Worm (Caenorhabditis elegans) whole organism, L1 larva: Measurements from ENCODE around the gene gcy-21.
A peak's percentile ranks its signal among the peaks of the same experiment; 100 is the strongest.

Source experiments
- C04F5.9 ChIP-seq: sonication (generic microtip); optimal IDR thresholded peaks from 2 replicates; lab custom pipeline; 2016; ENCODE audit warnings: missing genetic modification characterization, missing compliant biosample characterization
- C34B4.2 ChIP-seq: sonication (generic microtip); optimal IDR thresholded peaks from 2 replicates; lab custom pipeline; 2017; ENCODE audit warnings: mild to moderate bottlenecking, missing genetic modification characterization, missing compliant biosample characterization
- Y116A8C.19 ChIP-seq: sonication (generic microtip); optimal IDR thresholded peaks from 2 replicates; lab custom pipeline; 2016; ENCODE audit warnings: missing compliant biosample characterization, missing genetic modification characterization, borderline replicate concordance
- aha-1 ChIP-seq: fragments of 150-350 bp; optimal IDR thresholded peaks from 2 replicates; lab custom pipeline; 2014; ENCODE audit warnings: missing biosample characterization, missing genetic modification characterization
- aly-2 ChIP-seq: fragments of 150-350 bp; optimal IDR thresholded peaks from 2 replicates; lab custom pipeline; 2014; ENCODE audit warnings: missing biosample characterization, missing genetic modification characterization
- ama-1 ChIP-seq: fragments of 150-350 bp; optimal IDR thresholded peaks from 2 replicates; lab custom pipeline; 2014
- blmp-1 ChIP-seq: fragments of 150-350 bp; optimal IDR thresholded peaks from 2 replicates; lab custom pipeline; 2014; ENCODE audit warnings: missing biosample characterization, missing genetic modification characterization
- ceh-63 ChIP-seq: fragments of 200-800 bp; sonication (Bioruptor generic); optimal IDR thresholded peaks from 2 replicates; lab custom pipeline; 2018; ENCODE audit warnings: mild to moderate bottlenecking, missing genetic modification characterization, missing compliant biosample characterization
- ceh-8 ChIP-seq: fragments of 200-800 bp; sonication (Bioruptor generic); optimal IDR thresholded peaks from 2 replicates; lab custom pipeline; 2018; ENCODE audit warnings: mild to moderate bottlenecking, missing genetic modification characterization, moderate library complexity, missing compliant biosample characterization
- ceh-88 ChIP-seq: fragments of 200-800 bp; sonication (Bioruptor generic); IDR thresholded peaks from 2 replicates; pipeline ENCODE4 v1.3.6; 2022; ENCODE audit warnings: missing genetic modification characterization, missing compliant biosample characterization
- ces-1 ChIP-seq: fragments of 150-350 bp; optimal IDR thresholded peaks from 2 replicates; lab custom pipeline; 2014; ENCODE audit warnings: missing biosample characterization, missing genetic modification reagents, missing genetic modification characterization
- dsc-1 ChIP-seq: sonication (generic microtip); optimal IDR thresholded peaks from 2 replicates; lab custom pipeline; 2016; ENCODE audit warnings: mild to moderate bottlenecking, missing genetic modification characterization, missing compliant biosample characterization
- efl-3 ChIP-seq: fragments of 200-800 bp; sonication (Bioruptor generic); optimal IDR thresholded peaks from 2 replicates; lab custom pipeline; 2018; ENCODE audit warnings: mild to moderate bottlenecking, missing genetic modification characterization, missing compliant biosample characterization
- egl-13 ChIP-seq: sonication (generic microtip); optimal IDR thresholded peaks from 2 replicates; lab custom pipeline; 2016; ENCODE audit warnings: missing genotype, missing genetic modification reagents, missing genetic modification characterization, missing compliant biosample characterization
- egl-27 ChIP-seq, 2 experiments: fragments of 150-350 bp in 1 of 2; sonication (generic microtip); optimal IDR thresholded peaks; 3 replicates each; lab custom pipeline; 2017 to 2018; ENCODE audit warnings: missing biosample characterization in 2 of 2, missing genetic modification characterization in 2 of 2, missing genetic modification reagents in 2 of 2
- fkh-10 ChIP-seq: sonication (generic microtip); optimal IDR thresholded peaks from 2 replicates; lab custom pipeline; 2017; ENCODE audit warnings: missing biosample characterization, missing genetic modification reagents, missing genetic modification characterization
- fos-1 ChIP-seq: fragments of 150-350 bp; optimal IDR thresholded peaks from 2 replicates; lab custom pipeline; 2014; ENCODE audit warnings: missing biosample characterization, missing genetic modification characterization
- hlh-17 ChIP-seq: fragments of 200-800 bp; sonication (Bioruptor generic); optimal IDR thresholded peaks from 2 replicates; lab custom pipeline; 2018; ENCODE audit warnings: missing genetic modification characterization, mild to moderate bottlenecking, missing compliant biosample characterization, moderate library complexity, borderline replicate concordance
- hlh-4 ChIP-seq: sonication (generic microtip); optimal IDR thresholded peaks from 2 replicates; lab custom pipeline; 2016; ENCODE audit warnings: mild to moderate bottlenecking, missing genetic modification characterization, missing compliant biosample characterization
- hpl-2 ChIP-seq: fragments of 150-350 bp; optimal IDR thresholded peaks from 2 replicates; lab custom pipeline; 2014; ENCODE audit warnings: missing biosample characterization, missing genetic modification reagents, missing genetic modification characterization
- jun-1 ChIP-seq: fragments of 150-350 bp; optimal IDR thresholded peaks from 2 replicates; lab custom pipeline; 2014; ENCODE audit warnings: missing biosample characterization, missing genetic modification reagents, missing genetic modification characterization
- lin-39 ChIP-seq: fragments of 150-350 bp; optimal IDR thresholded peaks from 2 replicates; lab custom pipeline; 2014; ENCODE audit warnings: missing biosample characterization, missing genetic modification reagents, missing genetic modification characterization
- lir-3 ChIP-seq: sonication (generic microtip); optimal IDR thresholded peaks from 2 replicates; lab custom pipeline; 2016; ENCODE audit warnings: mild to moderate bottlenecking, missing genetic modification characterization, moderate library complexity, missing compliant biosample characterization; ENCODE audit not compliant: poor library complexity
- mdl-1 ChIP-seq, 2 experiments: fragments of 150-350 bp; optimal IDR thresholded peaks; 2 replicates each; lab custom pipeline; 2014 to 2017; ENCODE audit warnings: missing biosample characterization in 2 of 2, missing genetic modification characterization in 2 of 2, inconsistent platforms in 1 of 2
- mef-2 ChIP-seq: fragments of 150-350 bp; optimal IDR thresholded peaks from 2 replicates; lab custom pipeline; 2014; ENCODE audit warnings: missing biosample characterization, missing genetic modification characterization
- mep-1 ChIP-seq: fragments of 150-350 bp; optimal IDR thresholded peaks from 2 replicates; lab custom pipeline; 2014; ENCODE audit warnings: missing biosample characterization, missing genetic modification characterization
- nhr-11 ChIP-seq: fragments of 150-350 bp; optimal IDR thresholded peaks from 2 replicates; lab custom pipeline; 2014; ENCODE audit warnings: missing biosample characterization, missing genetic modification characterization
- nhr-12 ChIP-seq: sonication (generic microtip); optimal IDR thresholded peaks from 2 replicates; lab custom pipeline; 2017; ENCODE audit warnings: missing biosample characterization, missing genetic modification characterization
- nhr-20 ChIP-seq: sonication (generic microtip); optimal IDR thresholded peaks from 2 replicates; lab custom pipeline; 2016; ENCODE audit warnings: mild to moderate bottlenecking, missing genetic modification characterization, missing compliant biosample characterization
- nhr-237 ChIP-seq: fragments of 150-350 bp; optimal IDR thresholded peaks from 2 replicates; lab custom pipeline; 2014; ENCODE audit warnings: missing biosample characterization, missing genetic modification characterization
- nhr-28 ChIP-seq: fragments of 150-350 bp; optimal IDR thresholded peaks from 2 replicates; lab custom pipeline; 2014; ENCODE audit warnings: missing biosample characterization, missing genetic modification characterization
- nhr-71 ChIP-seq: sonication (generic microtip); optimal IDR thresholded peaks from 2 replicates; lab custom pipeline; 2016; ENCODE audit warnings: mild to moderate bottlenecking, missing genetic modification characterization, moderate library complexity, missing compliant biosample characterization
- nhr-76 ChIP-seq: sonication (generic microtip); optimal IDR thresholded peaks from 2 replicates; lab custom pipeline; 2017; ENCODE audit warnings: missing biosample characterization, missing genetic modification characterization
- nhr-77 ChIP-seq: fragments of 150-350 bp; optimal IDR thresholded peaks from 2 replicates; lab custom pipeline; 2014; ENCODE audit warnings: missing biosample characterization, missing genetic modification characterization
- nhr-90 ChIP-seq: sonication (generic microtip); optimal IDR thresholded peaks from 2 replicates; lab custom pipeline; 2016; ENCODE audit warnings: mild to moderate bottlenecking, missing genetic modification characterization, missing compliant biosample characterization; ENCODE audit not compliant: poor library complexity
- pqm-1 ChIP-seq: sonication (generic microtip); optimal IDR thresholded peaks from 3 replicates; lab custom pipeline; 2017; ENCODE audit warnings: missing biosample characterization, missing genetic modification characterization
- rnt-1 ChIP-seq: sonication (generic microtip); optimal IDR thresholded peaks from 2 replicates; lab custom pipeline; 2016; ENCODE audit warnings: mild to moderate bottlenecking, missing genetic modification characterization, moderate library complexity, missing compliant biosample characterization
- skn-1 ChIP-seq: fragments of 150-350 bp; optimal IDR thresholded peaks from 2 replicates; lab custom pipeline; 2014; ENCODE audit warnings: missing biosample characterization, missing genetic modification characterization
- snu-23 ChIP-seq: sonication (generic microtip); optimal IDR thresholded peaks from 2 replicates; lab custom pipeline; 2016; ENCODE audit warnings: missing genetic modification characterization, missing compliant biosample characterization
- sox-4 ChIP-seq: sonication (generic microtip); optimal IDR thresholded peaks from 2 replicates; lab custom pipeline; 2016; ENCODE audit warnings: missing genetic modification characterization, missing compliant biosample characterization
- sup-37 ChIP-seq: fragments of 200-800 bp; sonication (Bioruptor generic); optimal IDR thresholded peaks from 2 replicates; lab custom pipeline; 2018; ENCODE audit warnings: mild to moderate bottlenecking, missing genetic modification characterization, missing compliant biosample characterization
- swsn-7 ChIP-seq: sonication (generic microtip); optimal IDR thresholded peaks from 2 replicates; lab custom pipeline; 2016; ENCODE audit warnings: missing genetic modification characterization, missing compliant biosample characterization
- tlp-1 ChIP-seq: fragments of 150-350 bp; optimal IDR thresholded peaks from 2 replicates; lab custom pipeline; 2014; ENCODE audit warnings: missing biosample characterization, missing genetic modification characterization
- unc-130 ChIP-seq: fragments of 150-350 bp; optimal IDR thresholded peaks from 2 replicates; lab custom pipeline; 2017; ENCODE audit warnings: missing biosample characterization, missing genetic modification characterization, inconsistent platforms
- unc-62 ChIP-seq: fragments of 150-350 bp; optimal IDR thresholded peaks from 2 replicates; lab custom pipeline; 2014; ENCODE audit warnings: missing biosample characterization, missing genetic modification reagents, missing genetic modification characterization
- unc-86 ChIP-seq: sonication (generic microtip); optimal IDR thresholded peaks from 2 replicates; lab custom pipeline; 2016; ENCODE audit warnings: missing genetic modification characterization, missing compliant biosample characterization
- vab-15 ChIP-seq: sonication (generic microtip); optimal IDR thresholded peaks from 2 replicates; lab custom pipeline; 2017; ENCODE audit warnings: missing genotype, mild to moderate bottlenecking, missing genetic modification characterization, missing compliant biosample characterization
- xbp-1 ChIP-seq: sonication (generic microtip); optimal IDR thresholded peaks from 2 replicates; lab custom pipeline; 2016; ENCODE audit warnings: missing genetic modification characterization, missing compliant biosample characterization
- zag-1 ChIP-seq: fragments of 150-350 bp; optimal IDR thresholded peaks from 2 replicates; lab custom pipeline; 2014; ENCODE audit warnings: missing biosample characterization, missing genetic modification characterization

gcy-21 gene

ce11 chrII:2684208-2684607 lies 24.7 kb downstream of the gcy-21 start, which contains the start of gene ceh-87:
Gene ceh-87 (minus strand): TSS chrII:2684308.
- TF ChIP-seq hpl-2 = no peak
- TF ChIP-seq vab-15 (tag; lab: Kevin White, UChicago) = no peak
- no peak for TF ChIP-seq swsn-7
- no peak for TF ChIP-seq mef-2
- TF ChIP-seq skn-1 = no peak
- TF ChIP-seq egl-13 (tag; lab: Kevin White, UChicago) = no peak
- TF ChIP-seq C04F5.9 (tag; lab: Kevin White, UChicago) = no peak
- TF ChIP-seq ceh-63 (GFP tag; lab: Kevin White, UChicago) = no peak
- TF ChIP-seq blmp-1 (tag; lab: Kevin White, UChicago) = no peak
- TF ChIP-seq hlh-4 (tag; lab: Kevin White, UChicago) = no peak
- no peak for TF ChIP-seq nhr-237 (tag; lab: Kevin White, UChicago)
- no peak for TF ChIP-seq aly-2
- TF ChIP-seq nhr-11 (tag; lab: Kevin White, UChicago) = no peak
- no peak for TF ChIP-seq pqm-1 (tag; lab: Kevin White, UChicago)
- no peak for TF ChIP-seq ces-1

- TF ChIP-seq jun-1 (no peak), fkh-10 (no peak), ama-1 (lab: Kevin White, UChicago) (no peak), lir-3 (tag; lab: Kevin White, UChicago) (no peak), aly-2 (no peak), mep-1 (no peak), tlp-1 (no peak), nhr-77 (tag; lab: Kevin White, UChicago) (no peak), ceh-63 (GFP tag; lab: Kevin White, UChicago) (no peak), snu-23 (GFP tag; lab: Kevin White, UChicago) (no peak), nhr-12 (tag; lab: Kevin White, UChicago) (no peak), unc-86 (no peak), sox-4 (no peak)
These were observed 25.3 kb downstream of the gcy-21 start for ce11 chrII:2684783-2685182.

ce11 chrII:2686985-2687675 lies 27.7 kb downstream of the gcy-21 start, which contains the start of the genes sup-9 and nspf-1:
Gene sup-9 (minus strand): TSS chrII:2687027.
Gene nspf-1 (plus strand): TSS chrII:2687625.
- no peak for TF ChIP-seq sup-37 (GFP tag; lab: Kevin White, UChicago)
- TF ChIP-seq nhr-20 (tag; lab: Kevin White, UChicago) = no peak
- no peak for TF ChIP-seq efl-3
- no peak for TF ChIP-seq egl-27 (tag; optimal IDR thresholded peaks at IDR 0.05; lab: Kevin White, UChicago)
- peak; percentile 63 for TF ChIP-seq nhr-71
- TF ChIP-seq nhr-12 (tag; lab: Kevin White, UChicago) = no peak
- TF ChIP-seq ces-1 = no peak
- TF ChIP-seq Y116A8C.19 (tag; lab: Kevin White, UChicago) = no peak
- TF ChIP-seq lin-39 (tag; lab: Kevin White, UChicago) = no peak
- no peak for TF ChIP-seq mdl-1 (tag; optimal IDR thresholded peaks at IDR 0.05; lab: Kevin White, UChicago)
- no peak for TF ChIP-seq blmp-1 (tag; lab: Kevin White, UChicago)
- peak; percentile 95 for TF ChIP-seq dsc-1
- no peak for TF ChIP-seq ceh-8 (GFP tag; lab: Kevin White, UChicago)
- TF ChIP-seq mef-2 = no peak
- no peak for TF ChIP-seq zag-1
- TF ChIP-seq fos-1 (tag; lab: Kevin White, UChicago) = no peak
- no peak for TF ChIP-seq nhr-28
- no peak for TF ChIP-seq pqm-1 (tag; lab: Kevin White, UChicago)
- TF ChIP-seq unc-130 (tag; lab: Kevin White, UChicago) = no peak
- no peak for TF ChIP-seq aha-1 (tag; lab: Kevin White, UChicago)
- TF ChIP-seq ceh-88 (GFP tag; lab: Robert Waterston, UW) = no peak
- TF ChIP-seq nhr-90 (tag; lab: Kevin White, UChicago) = no peak
- no peak for TF ChIP-seq mep-1
- no peak for TF ChIP-seq hlh-17
- peak; percentile 45 for TF ChIP-seq snu-23 (GFP tag; lab: Kevin White, UChicago)
- TF ChIP-seq rnt-1 (tag; lab: Kevin White, UChicago) = peak; percentile 73
- TF ChIP-seq nhr-76 (tag; lab: Kevin White, UChicago) = no peak
- TF ChIP-seq xbp-1 (tag; lab: Kevin White, UChicago) = no peak
- no peak for TF ChIP-seq unc-62
- TF ChIP-seq skn-1 = no peak
- TF ChIP-seq C34B4.2 (tag; lab: Kevin White, UChicago) = no peak
- TF ChIP-seq ceh-63 (GFP tag; lab: Kevin White, UChicago) = no peak
- TF ChIP-seq sox-4 = no peak
- TF ChIP-seq unc-86 = no peak
